Worm (Caenorhabditis elegans): ENCODE measurements around the gene T09F3.2.

Gene T09F3.2

DNA sequence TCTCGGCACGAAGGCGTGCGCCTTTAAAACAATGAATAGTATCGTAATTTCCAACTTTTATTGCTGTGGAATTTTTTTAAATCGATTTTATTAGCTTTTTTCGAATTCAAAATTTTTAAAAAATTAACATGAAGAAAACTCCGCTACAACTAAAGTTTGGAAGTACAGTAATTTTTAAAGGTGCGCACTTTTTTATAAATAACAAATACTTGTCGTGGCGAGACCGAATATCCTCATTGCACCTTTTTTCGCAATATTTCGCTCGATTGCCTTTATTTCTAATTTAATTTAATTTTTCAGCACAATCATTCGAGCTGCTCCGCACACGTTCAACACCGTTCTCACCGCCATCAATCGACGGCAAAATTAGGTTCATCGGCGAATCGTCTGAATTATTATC lies at the start of gene T09F3.2, which contains the start of gene T09F3.7:
T09F3.2 (plus strand) TSS at position 301 of the 400 bp plus-strand sequence.
T09F3.7 (plus strand) TSS at position 315 of the 400 bp plus-strand sequence.
- TF ChIP-seq nhr-48 (tag; optimal IDR thresholded peaks at IDR 0.05) (no peak), daf-16 (GFP tag; optimal IDR thresholded peaks at IDR 0.05) (no peak), daf-16 (tag; optimal IDR thresholded peaks at IDR 0.05) (peak; percentile 1), lsy-2 (tag; optimal IDR thresholded peaks at IDR 0.05) (no peak), aha-1 (tag) (peak; percentile 5)

DNA sequence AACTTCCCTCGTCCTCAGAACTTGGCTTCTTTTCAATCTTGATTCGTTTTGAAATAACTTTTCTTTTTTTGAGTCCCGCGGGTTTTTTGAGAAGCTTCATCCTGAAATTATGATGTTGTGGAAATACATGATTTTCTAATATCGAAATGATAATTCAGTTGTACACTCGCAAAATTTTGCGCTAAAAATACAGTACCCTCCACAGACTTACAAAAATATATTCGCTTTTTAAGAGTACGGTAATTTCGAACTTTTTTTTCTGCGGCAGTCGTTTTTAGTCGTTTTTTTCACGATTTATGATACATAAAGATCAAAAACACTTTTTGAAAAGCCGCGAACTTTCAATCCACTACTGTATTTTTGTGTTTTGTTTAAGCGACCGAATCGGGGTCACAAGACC lies 45.9 kb upstream of the T09F3.2 start, which contains the start of gene pro-2:
pro-2 (minus strand) TSS at position 101 of the 400 bp plus-strand sequence.
- no peak for TF ChIP-seq aly-2 (tag; optimal IDR thresholded peaks at IDR 0.05)
- no peak for TF ChIP-seq egl-27 (tag; optimal IDR thresholded peaks at IDR 0.05)
- TF ChIP-seq nhr-11 (tag; optimal IDR thresholded peaks at IDR 0.05), result no peak
- no peak for TF ChIP-seq hif-1 (tag; optimal IDR thresholded peaks at IDR 0.05)
- TF ChIP-seq vab-7 (GFP tag; IDR thresholded peaks at IDR 0.05), result no peak
- no peak for TF ChIP-seq mxl-2 (GFP tag; conservative IDR thresholded peaks at IDR 0.05)
- TF ChIP-seq tra-1 (GFP tag; IDR thresholded peaks at IDR 0.05), result no peak
- TF ChIP-seq pha-4 (GFP tag; IDR thresholded peaks at IDR 0.05), result no peak
- TF ChIP-seq pha-4 (tag; optimal IDR thresholded peaks at IDR 0.05), result no peak
- no peak for TF ChIP-seq daf-16 (GFP tag; optimal IDR thresholded peaks at IDR 0.05)
- no peak for TF ChIP-seq daf-16 (tag; optimal IDR thresholded peaks at IDR 0.05)
- no peak for TF ChIP-seq F44E2.7 (GFP tag; IDR thresholded peaks at IDR 0.05)
- no peak for TF ChIP-seq ZK337.2 (GFP tag; IDR thresholded peaks at IDR 0.05)
- TF ChIP-seq ceh-62 (tag; optimal IDR thresholded peaks at IDR 0.05), result no peak

DNA sequence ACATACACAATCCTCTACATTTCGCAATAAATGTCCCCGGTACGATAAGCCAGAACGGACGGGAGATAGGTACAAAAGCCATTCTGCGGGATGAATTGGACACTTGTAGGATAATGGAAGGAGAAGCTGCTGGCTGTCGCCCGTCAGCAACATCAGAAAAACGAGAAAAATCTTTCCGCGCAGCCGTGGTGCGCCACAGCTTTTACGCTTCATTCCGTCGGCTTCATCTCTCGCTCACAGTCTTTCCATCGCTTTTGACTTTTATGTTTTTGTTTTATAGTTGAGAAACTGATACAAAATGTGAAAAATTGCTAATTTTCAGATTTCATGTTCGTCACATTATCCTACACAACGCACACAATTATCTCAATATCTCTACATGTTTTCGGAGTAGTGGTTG lies 44.9 kb upstream of the T09F3.2 start, which contains the start of gene C07E3.10:
C07E3.10 (plus strand) TSS at position 301 of the 400 bp plus-strand sequence.
- TF ChIP-seq lim-7 (GFP tag; IDR thresholded peaks at IDR 0.05) (no peak), skn-1 (tag; optimal IDR thresholded peaks at IDR 0.05) (no peak), aha-1 (tag) (no peak), zfp-3 (GFP tag; conservative IDR thresholded peaks at IDR 0.05) (no peak), madf-9 (GFP tag; conservative IDR thresholded peaks at IDR 0.05) (no peak), tra-1 (GFP tag; IDR thresholded peaks at IDR 0.05) (no peak), nhr-102 (tag; optimal IDR thresholded peaks at IDR 0.05) (no peak), lin-29 (GFP tag; IDR thresholded peaks at IDR 0.05) (no peak), nhr-237 (tag; optimal IDR thresholded peaks at IDR 0.05) (no peak), Y105C5A.15 (GFP tag; IDR thresholded peaks at IDR 0.05) (no peak), daf-12 (tag; optimal IDR thresholded peaks at IDR 0.05) (no peak), ceh-82 (tag; optimal IDR thresholded peaks at IDR 0.05) (no peak), F44E2.7 (GFP tag; IDR thresholded peaks at IDR 0.05) (no peak), nhr-10 (tag; optimal IDR thresholded peaks at IDR 0.05) (no peak), hmg-1.1 (GFP tag; IDR thresholded peaks at IDR 0.05) (no peak), mdl-1 (tag; optimal IDR thresholded peaks at IDR 0.05) (no peak)

DNA sequence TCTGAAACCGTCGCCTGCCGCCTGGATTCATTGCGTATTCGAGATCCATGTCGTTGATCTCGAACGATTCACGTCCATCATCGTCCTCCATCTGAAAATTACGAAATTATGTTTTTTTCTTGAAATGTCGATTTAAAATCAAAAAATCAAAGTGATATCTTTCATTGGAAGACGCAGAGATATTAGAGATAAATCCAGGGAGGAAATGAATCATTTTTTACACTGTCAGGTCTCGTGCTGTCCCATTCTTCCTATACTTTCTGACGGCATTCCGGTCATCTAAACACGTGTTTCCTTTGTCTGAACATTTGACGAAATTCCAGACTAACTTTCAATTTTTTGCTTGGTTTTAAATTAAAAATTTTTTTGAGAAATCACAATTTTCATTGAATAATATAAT lies 41.0 kb upstream of the T09F3.2 start, which contains the start of gene stip-1:
stip-1 (minus strand) TSS at position 98 of the 400 bp plus-strand sequence.
- no peak for TF ChIP-seq daf-16 (GFP tag; optimal IDR thresholded peaks at IDR 0.05)
- TF ChIP-seq daf-16 (tag; optimal IDR thresholded peaks at IDR 0.05), result no peak
- TF ChIP-seq mxl-3 (GFP tag; optimal IDR thresholded peaks at IDR 0.05), result peak; percentile 25

ce11 chrII:10350487-10350886 lies 40.5 kb upstream of the T09F3.2 start, which contains the start of gene C07E3.9:
Gene C07E3.9, plus strand, starts transcription at chrII:10350756.
- peak; percentile 91 for TF ChIP-seq dpl-1 (GFP tag; optimal IDR thresholded peaks at IDR 0.05)
- peak; percentile 94 for TF ChIP-seq T20F7.1 (GFP tag; optimal IDR thresholded peaks at IDR 0.05)
- peak; percentile 19 for TF ChIP-seq mes-2 (tag; optimal IDR thresholded peaks at IDR 0.05; ENCODE audit: poor library complexity, severe bottlenecking)
- TF ChIP-seq snpc-1.2 (GFP tag; IDR thresholded peaks at IDR 0.05), result no peak
- peak; percentile 65; the same call in 1 of the 2 replicates for TF ChIP-seq Y48G9A.11 (GFP tag; IDR thresholded peaks at IDR 0.05)
- TF ChIP-seq F10B5.3 (tag; optimal IDR thresholded peaks at IDR 0.05), result no peak
- TF ChIP-seq aha-1 (tag), result peak; percentile 91

Data from whole organism, L4 larva.